Fruit fly (Drosophila melanogaster): ENCODE results near the gene CG14610.

- TF ChIP-seq CG4617 (GFP tag; optimal IDR thresholded peaks at IDR 0.05; ENCODE audit: borderline replicate concordance) (no peak), tll (GFP tag; optimal IDR thresholded peaks at IDR 0.05) (no peak), CG10654 (GFP tag; optimal IDR thresholded peaks at IDR 0.05) (no peak), Sry-β (GFP tag; optimal IDR thresholded peaks at IDR 0.05) (no peak), ssp (GFP tag; IDR thresholded peaks at IDR 0.05) (no peak), CG12155 (GFP tag; optimal IDR thresholded peaks at IDR 0.05) (no peak), CG6254 (GFP tag; optimal IDR thresholded peaks at IDR 0.05) (no peak), zen (tag; optimal IDR thresholded peaks at IDR 0.05) (no peak), sim (GFP tag; IDR thresholded peaks at IDR 0.05) (no peak), jing (GFP tag; optimal IDR thresholded peaks at IDR 0.05) (no peak)
Observed at dm6 chr3R:7174755-7175154, 30.7 kb upstream of the CG14610 start.
